Fruit fly (Drosophila melanogaster) whole organism, adult: ENCODE results near the gene Btk.

ENCODE experiments used
- CG11617 ChIP-seq: fragments of 200-800 bp; sonication (Bioruptor generic); optimal IDR thresholded peaks from 2 replicates; lab custom pipeline; 2017; ENCODE audit warnings: mild to moderate bottlenecking, missing biosample characterization, missing genetic modification reagents, missing genetic modification characterization
- CG12768 ChIP-seq: fragments of 200-800 bp; sonication (Bioruptor generic); optimal IDR thresholded peaks from 2 replicates; lab custom pipeline; 2017; ENCODE audit warnings: missing biosample characterization, missing genetic modification characterization, mild to moderate bottlenecking, moderate library complexity, missing genetic modification reagents
- CG14711 ChIP-seq: fragments of 200-800 bp; sonication (Bioruptor generic); optimal IDR thresholded peaks from 2 replicates; lab custom pipeline; 2018; ENCODE audit warnings: missing biosample characterization, mild to moderate bottlenecking, missing genetic modification characterization, moderate library complexity
- CG1620 ChIP-seq: fragments of 200-800 bp; sonication (Bioruptor generic); optimal IDR thresholded peaks from 2 replicates; lab custom pipeline; 2016; ENCODE audit warnings: missing biosample characterization, missing genetic modification characterization
- CG5204 ChIP-seq: fragments of 200-800 bp; sonication (Bioruptor generic); optimal IDR thresholded peaks from 2 replicates; lab custom pipeline; 2016; ENCODE audit warnings: missing biosample characterization, missing genetic modification characterization
- CG7101 ChIP-seq: fragments of 200-800 bp; sonication (Bioruptor generic); optimal IDR thresholded peaks from 2 replicates; lab custom pipeline; 2018; ENCODE audit warnings: missing biosample characterization, mild to moderate bottlenecking, missing genetic modification characterization, moderate library complexity
- Clk ChIP-seq: fragments of 200-800 bp; sonication (Bioruptor generic); optimal IDR thresholded peaks from 2 replicates; lab custom pipeline; 2017; ENCODE audit warnings: missing biosample characterization, missing genetic modification characterization
- Crg-1 ChIP-seq: fragments of 200-800 bp; sonication (Bioruptor generic); optimal IDR thresholded peaks from 2 replicates; lab custom pipeline; 2016; ENCODE audit warnings: missing biosample characterization, missing genetic modification characterization
- Mnt ChIP-seq: fragments of 200-800 bp; sonication (Bioruptor generic); optimal IDR thresholded peaks from 2 replicates; lab custom pipeline; 2016; ENCODE audit warnings: missing biosample characterization, mild to moderate bottlenecking, missing genetic modification characterization
- cic ChIP-seq: fragments of 200-800 bp; sonication (Bioruptor generic); optimal IDR thresholded peaks from 2 replicates; lab custom pipeline; 2017; ENCODE audit warnings: missing biosample characterization, mild to moderate bottlenecking, missing genetic modification characterization, moderate library complexity
- kay ChIP-seq: fragments of 200-800 bp; sonication (Bioruptor generic); peaks from one replicate; lab custom pipeline; 2016; ENCODE audit warnings: missing biosample characterization, missing genetic modification characterization, borderline replicate concordance
- tj ChIP-seq: fragments of 200-800 bp; sonication (Bioruptor generic); optimal IDR thresholded peaks from 3 replicates; lab custom pipeline; 2017; ENCODE audit warnings: missing biosample characterization, mild to moderate bottlenecking, missing genetic modification characterization, moderate library complexity
- toe ChIP-seq: fragments of 200-800 bp; sonication (Bioruptor generic); optimal IDR thresholded peaks from 2 replicates; lab custom pipeline; 2016; ENCODE audit warnings: missing biosample characterization, missing genetic modification characterization

dm6 chr2L:8266670-8267435 is 34.0 kb downstream of the Btk start:
- TF ChIP-seq Mnt (GFP tag; lab: Kevin White, UChicago) (no peak), Clk (GFP tag; lab: Kevin White, UChicago) (no peak), CG5204 (GFP tag; lab: Kevin White, UChicago) (no peak), CG12768 (GFP tag; lab: Kevin White, UChicago) (no peak), tj (GFP tag; lab: Kevin White, UChicago) (no peak), Crg-1 (no peak), CG1620 (GFP tag; lab: Kevin White, UChicago) (no peak), kay (GFP tag; lab: Kevin White, UChicago) (peak; percentile 36), CG7101 (tag; lab: Kevin White, UChicago) (no peak), toe (GFP tag; lab: Kevin White, UChicago) (no peak), cic (GFP tag; lab: Kevin White, UChicago) (no peak), CG11617 (GFP tag; lab: Kevin White, UChicago) (no peak), CG14711 (no peak)
